Worm (Caenorhabditis elegans) whole organism, L3 larva: Measurements from ENCODE around the gene flp-27.
A peak's percentile ranks its signal among the peaks of the same experiment; 100 is the strongest.

Experiments
- R02D3.7 ChIP-seq: fragments of 150-350 bp; optimal IDR thresholded peaks from 2 replicates; lab custom pipeline; 2014; ENCODE audit warnings: missing biosample characterization, missing genetic modification characterization
- ZK546.5 ChIP-seq: sonication (generic microtip); optimal IDR thresholded peaks from 2 replicates; lab custom pipeline; 2017; ENCODE audit warnings: missing biosample characterization, missing genetic modification characterization
- ama-1 ChIP-seq: fragments of 150-350 bp; optimal IDR thresholded peaks from 2 replicates; lab custom pipeline; 2018
- ceh-82 ChIP-seq: fragments of 150-350 bp; optimal IDR thresholded peaks from 2 replicates; lab custom pipeline; 2014; ENCODE audit warnings: missing biosample characterization, missing genetic modification characterization
- ceh-9 ChIP-seq: sonication (generic microtip); optimal IDR thresholded peaks from 2 replicates; lab custom pipeline; 2018; ENCODE audit warnings: missing biosample characterization, missing genetic modification characterization
- daf-12 ChIP-seq: fragments of 150-350 bp; optimal IDR thresholded peaks from 2 replicates; lab custom pipeline; 2014; ENCODE audit warnings: missing biosample characterization, missing genetic modification reagents, missing genetic modification characterization
- egl-27 ChIP-seq: sonication (generic microtip); optimal IDR thresholded peaks from 4 replicates; lab custom pipeline; 2017; ENCODE audit warnings: missing biosample characterization, missing genetic modification reagents, missing genetic modification characterization
- elt-2 ChIP-seq: sonication (generic microtip); optimal IDR thresholded peaks from 2 replicates; lab custom pipeline; 2016; ENCODE audit warnings: missing genetic modification reagents, mild to moderate bottlenecking, missing genetic modification characterization, missing compliant biosample characterization
- eor-1 ChIP-seq, 2 experiments: fragments of 150-350 bp; optimal IDR thresholded peaks; 2 replicates each; lab custom pipeline; 2014 to 2018; ENCODE audit warnings: missing biosample characterization in 2 of 2, missing genetic modification characterization in 2 of 2
- fkh-2 ChIP-seq: fragments of 150-350 bp; optimal IDR thresholded peaks from 2 replicates; lab custom pipeline; 2014; ENCODE audit warnings: missing biosample characterization, missing genetic modification reagents, missing genetic modification characterization
- hmg-11 ChIP-seq: sonication (generic microtip); optimal IDR thresholded peaks from 2 replicates; lab custom pipeline; 2016; ENCODE audit warnings: missing genetic modification characterization, missing compliant biosample characterization
- jun-1 ChIP-seq: fragments of 150-350 bp; optimal IDR thresholded peaks from 2 replicates; lab custom pipeline; 2014; ENCODE audit warnings: missing biosample characterization, missing genetic modification reagents, missing genetic modification characterization
- lin-15B ChIP-seq: fragments of 150-350 bp; optimal IDR thresholded peaks from 2 replicates; lab custom pipeline; 2014; ENCODE audit warnings: missing biosample characterization, missing genetic modification characterization
- lin-39 ChIP-seq: fragments of 150-350 bp; optimal IDR thresholded peaks from 2 replicates; lab custom pipeline; 2018; ENCODE audit warnings: missing biosample characterization, missing genetic modification reagents, missing genetic modification characterization
- lsy-12 ChIP-seq: sonication (generic microtip); optimal IDR thresholded peaks from 2 replicates; lab custom pipeline; 2016; ENCODE audit warnings: mild to moderate bottlenecking, missing genetic modification characterization, missing compliant biosample characterization
- mdl-1 ChIP-seq: fragments of 150-350 bp; optimal IDR thresholded peaks from 2 replicates; lab custom pipeline; 2014; ENCODE audit warnings: missing biosample characterization, missing genetic modification characterization
- nfya-1 ChIP-seq: sonication (generic microtip); optimal IDR thresholded peaks from 2 replicates; lab custom pipeline; 2017; ENCODE audit warnings: missing genetic modification characterization, mild to moderate bottlenecking, missing compliant biosample characterization, antibody characterized with exemption, moderate library complexity; ENCODE audit not compliant: insufficient read depth
- nhr-11 ChIP-seq: fragments of 150-350 bp; optimal IDR thresholded peaks from 2 replicates; lab custom pipeline; 2014; ENCODE audit warnings: missing biosample characterization, missing genetic modification characterization
- nhr-23 ChIP-seq: fragments of 150-350 bp; optimal IDR thresholded peaks from 2 replicates; lab custom pipeline; 2014; ENCODE audit warnings: missing biosample characterization, missing genetic modification reagents, missing genetic modification characterization
- nhr-237 ChIP-seq: fragments of 150-350 bp; optimal IDR thresholded peaks from 2 replicates; lab custom pipeline; 2014; ENCODE audit warnings: missing biosample characterization, missing genetic modification characterization
- nhr-25 ChIP-seq: sonication (generic microtip); optimal IDR thresholded peaks from 2 replicates; lab custom pipeline; 2017; ENCODE audit warnings: missing biosample characterization, missing genetic modification characterization
- nhr-28 ChIP-seq: fragments of 150-350 bp; optimal IDR thresholded peaks from 2 replicates; lab custom pipeline; 2014; ENCODE audit warnings: missing biosample characterization, missing genetic modification characterization
- nhr-67 ChIP-seq: fragments of 150-350 bp; optimal IDR thresholded peaks from 2 replicates; lab custom pipeline; 2014; ENCODE audit warnings: missing biosample characterization, missing genetic modification characterization
- nhr-76 ChIP-seq: fragments of 150-350 bp; sonication (generic microtip); optimal IDR thresholded peaks from 5 replicates; lab custom pipeline; 2014; ENCODE audit warnings: missing biosample characterization, missing genetic modification characterization
- nhr-77 ChIP-seq: fragments of 150-350 bp; optimal IDR thresholded peaks from 2 replicates; lab custom pipeline; 2014; ENCODE audit warnings: missing biosample characterization, missing genetic modification characterization
- pha-4 ChIP-seq: fragments of 150-350 bp; optimal IDR thresholded peaks from 2 replicates; lab custom pipeline; 2014; ENCODE audit warnings: missing biosample characterization, missing genetic modification reagents, missing genetic modification characterization
- pqm-1 ChIP-seq: fragments of 150-350 bp; optimal IDR thresholded peaks from 2 replicates; lab custom pipeline; 2017; ENCODE audit warnings: missing biosample characterization, missing genetic modification characterization, inconsistent platforms
- sea-2 ChIP-seq: fragments of 150-350 bp; sonication (generic microtip); optimal IDR thresholded peaks from 4 replicates; lab custom pipeline; 2014; ENCODE audit warnings: missing biosample characterization, missing genetic modification reagents, missing genetic modification characterization
- snpc-4 ChIP-seq: fragments of 150-350 bp; optimal IDR thresholded peaks from 2 replicates; lab custom pipeline; 2014; ENCODE audit warnings: missing biosample characterization, missing genetic modification characterization
- unc-62 ChIP-seq: fragments of 150-350 bp; sonication (generic microtip); optimal IDR thresholded peaks from 4 replicates; lab custom pipeline; 2014; ENCODE audit warnings: missing biosample characterization, missing genetic modification reagents, missing genetic modification characterization
- ztf-11 ChIP-seq: fragments of 150-350 bp; optimal IDR thresholded peaks from 2 replicates; lab custom pipeline; 2014; ENCODE audit warnings: missing biosample characterization, missing genetic modification characterization
- ztf-4 ChIP-seq: fragments of 150-350 bp; optimal IDR thresholded peaks from 2 replicates; lab custom pipeline; 2014; ENCODE audit warnings: missing biosample characterization, missing genetic modification characterization

flp-27 gene

ce11 chrII:5663180-5663791 lies 17.5 kb upstream of the flp-27 start:
- TF ChIP-seq hmg-11 (tag; lab: Kevin White, UChicago) (peak; percentile 26), lin-15B (tag; lab: Kevin White, UChicago) (no peak), nfya-1 (tag; lab: Kevin White, UChicago) (peak; percentile 59)

- TF ChIP-seq ztf-11 (tag; lab: Kevin White, UChicago) (no peak), nhr-23 (tag; lab: Kevin White, UChicago) (peak; percentile 15)
Measured at ce11 chrII:5665029-5665428, 15.8 kb upstream of the flp-27 start, which contains the start of gene C25H3.15. Gene C25H3.15, plus strand, starts transcription at chrII:5665329.

- no peak for TF ChIP-seq lin-15B (tag; lab: Kevin White, UChicago)
- no peak for TF ChIP-seq ama-1
- no peak for TF ChIP-seq eor-1 (tag; optimal IDR thresholded peaks at IDR 0.05; lab: Kevin White, UChicago)
- no peak for TF ChIP-seq sea-2
- no peak for TF ChIP-seq nhr-23 (tag; lab: Kevin White, UChicago)
- no peak for TF ChIP-seq ztf-4 (tag; lab: Kevin White, UChicago)
- no peak for TF ChIP-seq lsy-12 (tag; lab: Kevin White, UChicago)
- TF ChIP-seq nhr-76 (tag; lab: Kevin White, UChicago) = no peak
Measured at ce11 chrII:5665991-5666390, 14.8 kb upstream of the flp-27 start, which contains the start of gene C25H3.16. Gene C25H3.16, plus strand, starts transcription at chrII:5666291.

ce11 chrII:5667540-5667939 lies 13.3 kb upstream of the flp-27 start:
- no peak for TF ChIP-seq nhr-77 (tag; lab: Kevin White, UChicago)
- no peak for TF ChIP-seq pha-4
- no peak for TF ChIP-seq nhr-67
- no peak for TF ChIP-seq snpc-4 (tag; lab: Kevin White, UChicago)
- no peak for TF ChIP-seq jun-1 (tag; lab: Kevin White, UChicago)
- no peak for TF ChIP-seq ceh-9
- TF ChIP-seq ama-1 = no peak
- no peak for TF ChIP-seq ztf-4 (tag; lab: Kevin White, UChicago)
- TF ChIP-seq fkh-2 (tag; lab: Kevin White, UChicago) = no peak
- no peak for TF ChIP-seq lin-39 (tag; lab: Kevin White, UChicago)
- TF ChIP-seq, all 47 proteins: peak for 0

- TF ChIP-seq nhr-25 (tag; lab: Kevin White, UChicago) (no peak), sea-2 (no peak), nhr-237 (tag; lab: Kevin White, UChicago) (no peak), snpc-4 (tag; lab: Kevin White, UChicago) (no peak), nhr-11 (no peak), pqm-1 (tag; lab: Kevin White, UChicago) (no peak), hmg-11 (tag; lab: Kevin White, UChicago) (no peak), nhr-28 (tag; lab: Kevin White, UChicago) (no peak), egl-27 (tag; lab: Kevin White, UChicago) (no peak), elt-2 (no peak), ceh-82 (tag; lab: Kevin White, UChicago) (no peak), mdl-1 (tag; lab: Kevin White, UChicago) (no peak), ZK546.5 (tag; lab: Kevin White, UChicago) (no peak), nfya-1 (tag; lab: Kevin White, UChicago) (no peak), ztf-4 (tag; lab: Kevin White, UChicago) (no peak), R02D3.7 (tag; lab: Kevin White, UChicago) (no peak)
Measured at ce11 chrII:5668830-5669229, 12.0 kb upstream of the flp-27 start, which contains the start of gene C25H3.7. Gene C25H3.7, minus strand, starts transcription at chrII:5668930.

- no peak for TF ChIP-seq nhr-76 (tag; lab: Kevin White, UChicago)
- no peak for TF ChIP-seq unc-62
- TF ChIP-seq daf-12 = no peak
Measured at ce11 chrII:5669580-5669979, 11.2 kb upstream of the flp-27 start, which contains the start of gene C25H3.17. Gene C25H3.17, minus strand, starts transcription at chrII:5669680.
